Worm (Caenorhabditis elegans) whole organism, young adult: ENCODE results near the gene F56F11.4.

Experiments used
- Y56A3A.18 ChIP-seq: fragments of 200-800 bp; sonication (Bioruptor generic); IDR thresholded peaks from 2 replicates; pipeline ENCODE4 v1.3.6; 2022; ENCODE audit warnings: missing genetic modification reagents, missing genetic modification characterization, missing compliant biosample characterization
- ama-1 ChIP-seq, 3 experiments: fragments of 150-350 bp in 1 of 3; sonication (generic microtip) in 2 of 3; optimal IDR thresholded peaks; 2 replicates each; lab custom pipeline; 2014 to 2018; ENCODE audit warnings: missing biosample characterization in 2 of 3, missing genetic modification characterization in 2 of 3, missing genetic modification reagents in 2 of 3
- attf-3 ChIP-seq: fragments of 200-800 bp; sonication (Bioruptor generic); conservative IDR thresholded peaks from 2 replicates; pipeline ENCODE4 v1.3.6; 2022; ENCODE audit warnings: missing genetic modification reagents, missing genetic modification characterization, missing compliant biosample characterization
- ceh-100 ChIP-seq: fragments of 200-800 bp; sonication (Bioruptor generic); IDR thresholded peaks from 2 replicates; pipeline ENCODE4 v1.3.6; 2022; ENCODE audit warnings: missing genetic modification reagents, missing genetic modification characterization, missing compliant biosample characterization
- ceh-58 ChIP-seq: fragments of 200-800 bp; sonication (Bioruptor generic); IDR thresholded peaks from 2 replicates; pipeline ENCODE4 v1.3.6; 2022; ENCODE audit warnings: missing genetic modification characterization, missing compliant biosample characterization
- chd-7 ChIP-seq: sonication (generic microtip); optimal IDR thresholded peaks from 2 replicates; lab custom pipeline; 2016; ENCODE audit warnings: mild to moderate bottlenecking, missing genetic modification characterization, moderate library complexity, missing compliant biosample characterization
- hsf-1 ChIP-seq: fragments of 200-800 bp; sonication (Bioruptor generic); IDR thresholded peaks from 2 replicates; pipeline ENCODE4 v1.3.6; 2022; ENCODE audit warnings: missing genetic modification reagents, missing genetic modification characterization, missing compliant biosample characterization
- pha-4 ChIP-seq: fragments of 150-350 bp; sonication (generic microtip); optimal IDR thresholded peaks from 2 replicates; lab custom pipeline; 2014; ENCODE audit warnings: missing biosample characterization, missing genetic modification reagents, missing genetic modification characterization
- sea-2 ChIP-seq: fragments of 200-800 bp; sonication (Bioruptor generic); IDR thresholded peaks from 2 replicates; pipeline ENCODE4 v1.3.6; 2022; ENCODE audit warnings: missing genetic modification characterization, missing compliant biosample characterization
- tbx-9 ChIP-seq: sonication (generic microtip); optimal IDR thresholded peaks from 2 replicates; lab custom pipeline; 2016; ENCODE audit warnings: borderline replicate concordance, missing genetic modification characterization, inconsistent platforms, missing compliant biosample characterization
- unc-62 ChIP-seq: fragments of 150-350 bp; optimal IDR thresholded peaks from 2 replicates; lab custom pipeline; 2014; ENCODE audit warnings: missing biosample characterization, missing genetic modification reagents, missing genetic modification characterization

DNA sequence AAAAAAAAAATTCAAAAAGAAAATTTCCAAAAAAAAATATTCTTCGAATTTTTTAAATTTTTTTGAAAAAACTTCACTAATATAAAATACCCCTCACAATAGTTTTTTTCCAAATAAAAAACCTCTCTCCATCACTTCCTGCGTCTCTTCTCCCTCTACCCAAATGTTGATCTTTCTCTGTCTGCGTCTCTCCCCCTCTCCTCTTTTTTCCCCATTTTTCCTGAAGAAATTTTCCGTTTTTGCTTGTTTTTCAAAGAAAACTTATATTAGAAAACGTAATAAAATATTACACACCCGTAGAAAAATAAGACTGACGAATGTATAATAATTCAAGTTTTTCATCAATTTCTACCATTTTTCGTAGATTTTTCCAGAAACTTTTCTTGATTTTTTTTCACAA lies 25.1 kb downstream of the F56F11.4 start:
- TF ChIP-seq attf-3 (GFP tag; lab: Robert Waterston, UW), result no peak
- TF ChIP-seq chd-7 (tag; lab: Kevin White, UChicago), result no peak
- no peak for TF ChIP-seq unc-62
- TF ChIP-seq ama-1 (optimal IDR thresholded peaks at IDR 0.05; lab: Kevin White, UChicago), result no peak
- no peak for TF ChIP-seq ama-1 (GFP tag; optimal IDR thresholded peaks at IDR 0.05; lab: Kevin White, UChicago)
- no peak for TF ChIP-seq ceh-100
- no peak for TF ChIP-seq pha-4 (tag; lab: Kevin White, UChicago)
- no peak for TF ChIP-seq Y56A3A.18
- TF ChIP-seq tbx-9, result no peak
- no peak for TF ChIP-seq sea-2 (GFP tag; lab: Robert Waterston, UW)
- no peak for TF ChIP-seq hsf-1
- TF ChIP-seq ceh-58 (GFP tag; lab: Robert Waterston, UW), result no peak
